Fruit fly (Drosophila melanogaster) whole organism, embryonic: ENCODE results near the gene TwdlX.
A peak's percentile ranks its signal among the peaks of the same experiment; 100 is the strongest.

ENCODE experiments used
- Atf6 ChIP-seq: fragments of 200-800 bp; sonication (Bioruptor generic); IDR thresholded peaks from 2 replicates; pipeline ENCODE4 v1.3.6; 2022; ENCODE audit warnings: missing biosample characterization, missing genetic modification characterization
- CG10543 ChIP-seq: fragments of 200-800 bp; sonication (Bioruptor generic); optimal IDR thresholded peaks from 3 replicates; lab custom pipeline; 2017; ENCODE audit warnings: missing biosample characterization, mild to moderate bottlenecking, missing genetic modification characterization, moderate library complexity
- CG11398 ChIP-seq: fragments of 200-800 bp; sonication (Bioruptor generic); optimal IDR thresholded peaks from 2 replicates; lab custom pipeline; 2016; ENCODE audit warnings: missing biosample characterization, missing genetic modification characterization
- CG11456 ChIP-seq: fragments of 200-800 bp; sonication (Bioruptor generic); IDR thresholded peaks from 3 replicates; pipeline ENCODE4 v1.3.6; 2022; ENCODE audit warnings: missing biosample characterization, missing genetic modification characterization
- CG11560 ChIP-seq: fragments of 200-800 bp; sonication (Bioruptor generic); IDR thresholded peaks from 3 replicates; pipeline ENCODE4 v1.3.6; 2022; ENCODE audit warnings: missing biosample characterization, missing genetic modification characterization
- CG11723 ChIP-seq: fragments of 200-800 bp; sonication (Bioruptor generic); optimal IDR thresholded peaks from 2 replicates; lab custom pipeline; 2017; ENCODE audit warnings: missing biosample characterization, mild to moderate bottlenecking, missing genetic modification characterization
- CG13775 ChIP-seq: fragments of 200-800 bp; sonication (Bioruptor generic); optimal IDR thresholded peaks from 3 replicates; lab custom pipeline; 2017; ENCODE audit warnings: missing biosample characterization, mild to moderate bottlenecking, missing genetic modification characterization
- CG15073 ChIP-seq: fragments of 200-800 bp; sonication (Bioruptor generic); optimal IDR thresholded peaks from 2 replicates; lab custom pipeline; 2016; ENCODE audit warnings: missing biosample characterization, missing genetic modification characterization
- CG1647 ChIP-seq: fragments of 200-800 bp; sonication (Bioruptor generic); optimal IDR thresholded peaks from 3 replicates; lab custom pipeline; 2016; ENCODE audit warnings: missing biosample characterization, missing genetic modification characterization
- CG16779 ChIP-seq: fragments of 200-800 bp; sonication (Bioruptor generic); IDR thresholded peaks from 2 replicates; pipeline ENCODE4 v1.3.6; 2022; ENCODE audit warnings: missing biosample characterization, missing genetic modification characterization
- CG17359 ChIP-seq: fragments of 200-800 bp; sonication (Bioruptor generic); optimal IDR thresholded peaks from 3 replicates; lab custom pipeline; 2018; ENCODE audit warnings: missing biosample characterization, mild to moderate bottlenecking, missing genetic modification characterization, moderate library complexity
- CG18476 ChIP-seq: fragments of 200-800 bp; sonication (Bioruptor generic); optimal IDR thresholded peaks from 2 replicates; lab custom pipeline; 2016; ENCODE audit warnings: missing biosample characterization, mild to moderate bottlenecking, missing genetic modification characterization
- CG2199 ChIP-seq: fragments of 200-800 bp; sonication (Bioruptor generic); IDR thresholded peaks from 3 replicates; pipeline ENCODE4 v1.3.6; 2022; ENCODE audit warnings: missing biosample characterization, missing genetic modification characterization
- CG30403 ChIP-seq: fragments of 200-800 bp; sonication (Bioruptor generic); optimal IDR thresholded peaks from 3 replicates; lab custom pipeline; 2016; ENCODE audit warnings: missing biosample characterization, missing genetic modification characterization
- CG3065 ChIP-seq: fragments of 200-800 bp; sonication (Bioruptor generic); optimal IDR thresholded peaks from 2 replicates; lab custom pipeline; 2016; ENCODE audit warnings: missing biosample characterization, missing genetic modification characterization
- CG31365 ChIP-seq: fragments of 200-800 bp; sonication (Bioruptor generic); optimal IDR thresholded peaks from 2 replicates; lab custom pipeline; 2018; ENCODE audit warnings: missing biosample characterization, mild to moderate bottlenecking, missing genetic modification characterization
- CG31441 ChIP-seq: fragments of 200-800 bp; sonication (Bioruptor generic); IDR thresholded peaks from 2 replicates; pipeline ENCODE4 v1.3.6; 2022; ENCODE audit warnings: missing biosample characterization, missing genetic modification characterization
- CG32772 ChIP-seq: fragments of 200-800 bp; sonication (Bioruptor generic); IDR thresholded peaks from 2 replicates; pipeline ENCODE4 v1.3.6; 2022; ENCODE audit warnings: missing biosample characterization, missing genetic modification characterization
- CG3847 ChIP-seq: fragments of 200-800 bp; sonication (Bioruptor generic); IDR thresholded peaks from 2 replicates; pipeline ENCODE4 v1.3.6; 2022; ENCODE audit warnings: missing biosample characterization, missing genetic modification characterization
- CG4404 ChIP-seq: fragments of 200-800 bp; sonication (Bioruptor generic); IDR thresholded peaks from 2 replicates; pipeline ENCODE4 v1.3.6; 2022; ENCODE audit warnings: missing biosample characterization, missing genetic modification characterization
- CG7556 ChIP-seq: fragments of 200-800 bp; sonication (Bioruptor generic); optimal IDR thresholded peaks from 2 replicates; lab custom pipeline; 2017; ENCODE audit warnings: missing biosample characterization, mild to moderate bottlenecking, missing genetic modification characterization
- CG8388 ChIP-seq: fragments of 200-800 bp; sonication (Bioruptor generic); optimal IDR thresholded peaks from 2 replicates; lab custom pipeline; 2019; ENCODE audit warnings: missing biosample characterization, mild to moderate bottlenecking, missing genetic modification characterization, moderate library complexity
- CG8924 ChIP-seq: fragments of 200-800 bp; optimal IDR thresholded peaks from 3 replicates; lab custom pipeline; 2019; ENCODE audit warnings: missing biosample characterization, mild to moderate bottlenecking, missing genetic modification characterization, moderate library complexity
- CoRest ChIP-seq: fragments of 200-800 bp; sonication (Bioruptor generic); optimal IDR thresholded peaks from 3 replicates; lab custom pipeline; 2018; ENCODE audit warnings: missing biosample characterization, mild to moderate bottlenecking, missing genetic modification characterization, moderate library complexity
- D19B ChIP-seq: fragments of 200-800 bp; sonication (Bioruptor generic); optimal IDR thresholded peaks from 2 replicates; lab custom pipeline; 2017; ENCODE audit warnings: missing biosample characterization, mild to moderate bottlenecking, missing genetic modification characterization
- Ets65A ChIP-seq: fragments of 200-800 bp; sonication (Bioruptor generic); peaks from one replicate; lab custom pipeline; 2016; ENCODE audit warnings: missing biosample characterization, missing genetic modification characterization
- HmgD ChIP-seq: fragments of 200-800 bp; sonication (Bioruptor generic); optimal IDR thresholded peaks from 3 replicates; lab custom pipeline; 2016; ENCODE audit warnings: missing biosample characterization, missing genetic modification characterization
- Hr51 ChIP-seq, 2 experiments: fragments of 200-800 bp; sonication (Bioruptor generic); optimal IDR thresholded peaks; 2 replicates in 1 of 2; 3 replicates in 1 of 2; lab custom pipeline; 2016 to 2018; ENCODE audit warnings: missing biosample characterization in 2 of 2, missing genetic modification characterization in 2 of 2, mild to moderate bottlenecking in 1 of 2, moderate library complexity in 1 of 2
- Med ChIP-seq: fragments of 200-800 bp; sonication (Bioruptor generic); peaks from one replicate; lab custom pipeline; 2016; ENCODE audit warnings: missing biosample characterization, missing genetic modification characterization, mild to moderate bottlenecking, inconsistent platforms, moderate library complexity
- Nf-YA ChIP-seq: fragments of 200-800 bp; sonication (Bioruptor generic); IDR thresholded peaks from 2 replicates; pipeline ENCODE4 v1.3.6; 2022; ENCODE audit warnings: missing biosample characterization, missing genetic modification characterization
- Nf-YC ChIP-seq: fragments of 200-800 bp; optimal IDR thresholded peaks from 3 replicates; lab custom pipeline; 2019; ENCODE audit warnings: missing biosample characterization, mild to moderate bottlenecking, missing genetic modification characterization, moderate library complexity
- PHDP ChIP-seq: fragments of 200-800 bp; sonication (Bioruptor generic); optimal IDR thresholded peaks from 3 replicates; lab custom pipeline; 2018; ENCODE audit warnings: missing biosample characterization, mild to moderate bottlenecking, missing genetic modification characterization, moderate library complexity
- Poxn ChIP-seq: fragments of 200-800 bp; sonication (Bioruptor generic); IDR thresholded peaks from 2 replicates; pipeline ENCODE4 v1.3.6; 2022; ENCODE audit warnings: missing biosample characterization, missing genetic modification characterization
- Ptx1 ChIP-seq: fragments of 200-800 bp; sonication (Bioruptor generic); IDR thresholded peaks from 2 replicates; pipeline ENCODE4 v1.3.6; 2022; ENCODE audit warnings: missing biosample characterization, missing genetic modification characterization
- Sox102F ChIP-seq: fragments of 200-800 bp; sonication (Bioruptor generic); optimal IDR thresholded peaks from 2 replicates; lab custom pipeline; 2018; ENCODE audit warnings: missing biosample characterization, mild to moderate bottlenecking, missing genetic modification characterization, moderate library complexity
- Tbp ChIP-seq: fragments of >200 bp; optimal IDR thresholded peaks from 2 replicates; lab custom pipeline; 2018; ENCODE audit warnings: missing biosample characterization, missing genetic modification characterization
- cg ChIP-seq: fragments of 200-800 bp; sonication (Bioruptor generic); optimal IDR thresholded peaks from 3 replicates; lab custom pipeline; 2019; ENCODE audit warnings: missing biosample characterization, mild to moderate bottlenecking, missing genetic modification characterization, moderate library complexity
- crol ChIP-seq: fragments of 200-800 bp; sonication (Bioruptor generic); IDR thresholded peaks from 2 replicates; pipeline ENCODE4 v1.3.6; 2022; ENCODE audit warnings: missing biosample characterization, missing genetic modification characterization
- dm ChIP-seq: fragments of 200-800 bp; sonication (Bioruptor generic); optimal IDR thresholded peaks from 3 replicates; lab custom pipeline; 2016; ENCODE audit warnings: missing biosample characterization, missing genetic modification characterization
- dmrt11E ChIP-seq: fragments of 200-800 bp; sonication (Bioruptor generic); optimal IDR thresholded peaks from 3 replicates; lab custom pipeline; 2018; ENCODE audit warnings: missing biosample characterization, mild to moderate bottlenecking, missing genetic modification characterization, moderate library complexity
- dmrt99B ChIP-seq: fragments of 200-800 bp; sonication (Bioruptor generic); optimal IDR thresholded peaks from 2 replicates; lab custom pipeline; 2018; ENCODE audit warnings: missing biosample characterization, mild to moderate bottlenecking, missing genetic modification characterization, moderate library complexity
- lola ChIP-seq, 3 experiments: fragments of >200 bp in 2 of 3; fragments of 200-800 bp in 1 of 3; sonication (Bioruptor generic) in 1 of 3; optimal IDR thresholded peaks; 2 replicates each; lab custom pipeline; 2017 to 2019; ENCODE audit warnings: missing biosample characterization in 3 of 3, missing genetic modification characterization in 3 of 3, mild to moderate bottlenecking in 1 of 3, moderate library complexity in 1 of 3
- nmo ChIP-seq: fragments of 200-800 bp; sonication (Bioruptor generic); optimal IDR thresholded peaks from 2 replicates; lab custom pipeline; 2018; ENCODE audit warnings: missing biosample characterization, mild to moderate bottlenecking, missing genetic modification characterization, moderate library complexity
- pita ChIP-seq: fragments of 200-800 bp; sonication (Bioruptor generic); optimal IDR thresholded peaks from 2 replicates; lab custom pipeline; 2017; ENCODE audit warnings: missing biosample characterization, mild to moderate bottlenecking, missing genetic modification characterization
- run ChIP-seq: fragments of 200-800 bp; sonication (Bioruptor generic); optimal IDR thresholded peaks from 3 replicates; lab custom pipeline; 2018; ENCODE audit warnings: missing biosample characterization, mild to moderate bottlenecking, missing genetic modification characterization
- sens ChIP-seq: fragments of 200-800 bp; sonication (Bioruptor generic); peaks from one replicate; lab custom pipeline; 2016; ENCODE audit warnings: missing biosample characterization, missing genetic modification characterization
- sisA ChIP-seq: fragments of 200-800 bp; sonication (Bioruptor generic); IDR thresholded peaks from 2 replicates; pipeline ENCODE4 v1.3.6; 2022; ENCODE audit warnings: missing biosample characterization, missing genetic modification characterization
- slou ChIP-seq: fragments of 200-800 bp; sonication (Bioruptor generic); optimal IDR thresholded peaks from 3 replicates; lab custom pipeline; 2016; ENCODE audit warnings: missing biosample characterization, missing genetic modification characterization
- sr ChIP-seq: fragments of 200-800 bp; sonication (Bioruptor generic); IDR thresholded peaks from 3 replicates; pipeline ENCODE4 v1.3.6; 2022; ENCODE audit warnings: missing biosample characterization, missing genetic modification characterization
- unpg ChIP-seq: fragments of 200-800 bp; sonication (Bioruptor generic); optimal IDR thresholded peaks from 3 replicates; lab custom pipeline; 2018; ENCODE audit warnings: missing biosample characterization, mild to moderate bottlenecking, missing genetic modification characterization, moderate library complexity

Gene TwdlX

DNA sequence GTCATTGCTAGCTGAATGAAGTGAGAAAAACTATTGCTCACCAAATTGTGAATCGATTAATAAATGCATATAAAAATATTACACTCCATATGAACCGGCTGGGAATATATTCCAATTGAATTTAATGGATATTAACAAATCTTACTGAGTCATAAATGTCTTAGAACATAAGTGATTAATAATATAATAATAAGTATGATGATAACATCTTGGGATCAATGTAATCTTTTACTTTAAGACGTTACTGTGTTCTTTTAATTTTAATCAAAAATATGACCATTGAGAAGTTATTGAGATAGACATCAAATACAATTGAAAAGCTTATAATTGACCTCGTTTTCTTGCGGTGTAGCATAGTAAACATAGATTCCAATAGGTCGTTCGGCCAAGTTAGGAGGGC lies 38.6 kb upstream of the TwdlX start (continued):
- TF ChIP-seq unpg (GFP tag; lab: Kevin White, UChicago) (peak; percentile 5), CG31441 (peak; percentile 37; the same call in 1 of the 2 replicates), Nf-YC (tag; lab: Kevin White, UChicago) (no peak), HmgD (GFP tag; lab: Kevin White, UChicago) (no peak), sisA (GFP tag; lab: Robert Waterston, UW) (no peak), Tbp (no peak), CG11723 (GFP tag; lab: Kevin White, UChicago) (no peak), cg (GFP tag; lab: Kevin White, UChicago) (no peak), CG10543 (GFP tag; lab: Kevin White, UChicago) (no peak), Hr51 (GFP tag; optimal IDR thresholded peaks at IDR 0.05; lab: Kevin White, UChicago) (peak in 1 of 2 experiments; percentile 59), Ets65A (GFP tag; lab: Kevin White, UChicago) (peak; percentile 52), Atf6 (GFP tag; lab: Robert Waterston, UW) (no peak), PHDP (tag; lab: Kevin White, UChicago) (peak; percentile 12), CG8924 (tag; lab: Kevin White, UChicago) (peak; percentile 20), D19B (GFP tag; lab: Kevin White, UChicago) (no peak), CG3065 (GFP tag; lab: Kevin White, UChicago) (no peak), CG3847 (GFP tag; lab: Robert Waterston, UW) (0 out of 2 replicates have a peak, but pooled peaks have one; percentile 6), dmrt99B (tag; lab: Kevin White, UChicago) (peak; percentile 49), Sox102F (GFP tag; lab: Kevin White, UChicago) (peak; percentile 44), CG11560 (no peak), CG30403 (GFP tag; lab: Kevin White, UChicago) (peak; percentile 16), dm (no peak), CoRest (tag; lab: Kevin White, UChicago) (peak; percentile 52), lola (GFP tag; optimal IDR thresholded peaks at IDR 0.05; lab: Kevin White, UChicago) (no peak), run (tag; lab: Kevin White, UChicago) (no peak), CG15073 (GFP tag; lab: Kevin White, UChicago) (no peak), CG8388 (GFP tag; lab: Kevin White, UChicago) (peak; percentile 13), nmo (peak; percentile 29), Poxn (GFP tag; lab: Robert Waterston, UW) (no peak), slou (no peak), pita (GFP tag; lab: Kevin White, UChicago) (no peak), Ptx1 (GFP tag; lab: Robert Waterston, UW) (no peak), CG7556 (GFP tag; lab: Kevin White, UChicago) (peak; percentile 58)

DNA sequence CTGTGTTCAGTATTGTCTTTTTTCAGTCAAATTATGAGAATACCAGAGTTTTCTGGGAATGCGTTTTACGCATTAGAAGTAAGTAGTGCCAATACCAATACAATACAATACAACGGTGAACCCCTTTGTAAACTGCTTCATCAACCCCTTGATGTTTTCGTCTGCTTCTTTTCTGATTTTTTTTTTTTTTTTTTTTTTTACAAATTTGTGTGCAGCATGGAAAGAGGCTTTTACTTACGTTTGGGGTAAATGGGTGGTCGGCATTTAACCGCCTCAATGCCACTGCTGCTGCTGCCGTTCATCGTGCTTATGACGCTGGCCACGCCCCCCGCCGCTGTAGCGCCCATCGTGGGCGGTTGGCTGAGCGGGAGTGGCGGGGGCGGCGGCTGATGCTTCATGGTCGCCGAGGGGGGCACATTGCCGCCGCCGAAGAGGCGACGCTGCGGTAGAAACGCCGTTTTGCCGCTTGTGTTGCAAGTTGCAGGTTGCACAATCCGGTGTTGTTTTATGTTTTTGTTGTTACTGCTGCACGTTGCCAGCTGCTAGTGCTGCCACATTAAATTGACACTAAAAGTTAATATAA lies 37.0 kb upstream of the TwdlX start:
- TF ChIP-seq crol (GFP tag; lab: Robert Waterston, UW) (peak; percentile 80), CG32772 (peak; percentile 65), Nf-YA (GFP tag; lab: Robert Waterston, UW) (no peak), CG13775 (no peak), Med (GFP tag; lab: Kevin White, UChicago) (peak; percentile 56), CG31365 (tag; lab: Kevin White, UChicago) (peak; percentile 2), CG11398 (no peak), CG17359 (peak; percentile 58), CG2199 (GFP tag; lab: Robert Waterston, UW) (peak; percentile 52; the same call in 1 of the 3 replicates), CG3847 (GFP tag; lab: Robert Waterston, UW) (no peak), CG18476 (GFP tag; lab: Kevin White, UChicago) (no peak), CG4404 (GFP tag; lab: Robert Waterston, UW) (peak; percentile 10; the same call in 1 of the 2 replicates), dmrt11E (tag; lab: Kevin White, UChicago) (no peak), sens (GFP tag; lab: Kevin White, UChicago) (peak; percentile 43), CG3065 (GFP tag; lab: Kevin White, UChicago) (peak; percentile 19), CG11456 (GFP tag; lab: Robert Waterston, UW) (0 out of 3 replicates have a peak, but pooled peaks have one; percentile 56), sr (GFP tag; lab: Robert Waterston, UW) (peak; percentile 72), CG1647 (GFP tag; lab: Kevin White, UChicago) (no peak), CG16779 (GFP tag; lab: Robert Waterston, UW) (0 out of 2 replicates have a peak, but pooled peaks have one; percentile 4)
